Fruit fly (Drosophila melanogaster) whole organism, wandering third instar larva: Measurements from ENCODE around the gene CG34452.

Experiments used
- Abd-B ChIP-seq: fragments of >200 bp; optimal IDR thresholded peaks from 2 replicates; lab custom pipeline; 2017; ENCODE audit warnings: missing biosample characterization, missing genetic modification characterization
- CG32264 ChIP-seq: fragments of 200-800 bp; sonication (Bioruptor generic); optimal IDR thresholded peaks from 2 replicates; lab custom pipeline; 2016; ENCODE audit warnings: missing biosample characterization, missing genetic modification characterization
- GATAd ChIP-seq: sonication (Bioruptor generic); optimal IDR thresholded peaks from 2 replicates; lab custom pipeline; 2016; ENCODE audit warnings: missing biosample characterization, missing genetic modification characterization
- Hr78 ChIP-seq: fragments of >200 bp; optimal IDR thresholded peaks from 2 replicates; lab custom pipeline; 2017; ENCODE audit warnings: missing biosample characterization, missing genetic modification characterization
- Hr83 ChIP-seq: fragments of 200-300 bp; sonication (Bioruptor generic); optimal IDR thresholded peaks from 2 replicates; lab custom pipeline; 2016; ENCODE audit warnings: missing biosample characterization, mild to moderate bottlenecking, missing genetic modification characterization, moderate library complexity; ENCODE audit not compliant: poor library complexity, severe bottlenecking
- OdsH ChIP-seq: fragments of 200-800 bp; sonication (Bioruptor generic); optimal IDR thresholded peaks from 2 replicates; lab custom pipeline; 2016; ENCODE audit warnings: missing biosample characterization, mild to moderate bottlenecking, missing genetic modification characterization
- dmrt93B ChIP-seq: fragments of 200-800 bp; sonication (Bioruptor generic); optimal IDR thresholded peaks from 2 replicates; lab custom pipeline; 2018; ENCODE audit warnings: missing biosample characterization, mild to moderate bottlenecking, missing genetic modification characterization
- h ChIP-seq: fragments of 200-800 bp; sonication (Bioruptor generic); optimal IDR thresholded peaks from 3 replicates; lab custom pipeline; 2016; ENCODE audit warnings: missing biosample characterization, mild to moderate bottlenecking, missing genetic modification characterization
- pan ChIP-seq: fragments of >200 bp; optimal IDR thresholded peaks from 2 replicates; lab custom pipeline; 2017
- psq ChIP-seq: fragments of 200-800 bp; sonication (Bioruptor generic); optimal IDR thresholded peaks from 3 replicates; lab custom pipeline; 2017; ENCODE audit warnings: missing biosample characterization, mild to moderate bottlenecking, missing genetic modification characterization, moderate library complexity
- rgr ChIP-seq: fragments of 200-800 bp; sonication (Bioruptor generic); optimal IDR thresholded peaks from 3 replicates; lab custom pipeline; 2016; ENCODE audit warnings: missing biosample characterization, mild to moderate bottlenecking, missing genetic modification characterization
- usp ChIP-seq: fragments of >200 bp; optimal IDR thresholded peaks from 2 replicates; lab custom pipeline; 2017; ENCODE audit warnings: missing biosample characterization, missing genetic modification characterization

- TF ChIP-seq pan (lab: Kevin White, UChicago) (no peak), Hr83 (GFP tag; lab: Kevin White, UChicago) (no peak), psq (no peak), rgr (GFP tag; lab: Kevin White, UChicago) (no peak), OdsH (no peak), Hr78 (no peak), Abd-B (GFP tag; lab: Kevin White, UChicago) (no peak), usp (GFP tag; lab: Kevin White, UChicago) (no peak), h (no peak), dmrt93B (GFP tag; lab: Kevin White, UChicago) (no peak), GATAd (no peak), CG32264 (GFP tag; lab: Kevin White, UChicago) (no peak)
Measured at dm6 chr3L:15703330-15704119, 15.8 kb upstream of the CG34452 start.
